Worm (Caenorhabditis elegans) whole organism, dauer: ENCODE results near the gene F07H5.13.

Experiments used
- unc-62 ChIP-seq: sonication (generic microtip); optimal IDR thresholded peaks from 2 replicates; lab custom pipeline; 2017; ENCODE audit warnings: missing biosample characterization, missing genetic modification reagents, missing genetic modification characterization

The F07H5.13 gene

ce11 chrII:8751042-8751441, 39.3 kb upstream of the F07H5.13 start:
- TF ChIP-seq unc-62 = no peak

- no peak for TF ChIP-seq unc-62
Observed at ce11 chrII:8751686-8752085, 38.7 kb upstream of the F07H5.13 start, which contains the start of gene atf-2. Gene atf-2, plus strand, starts transcription at chrII:8751986.

ce11 chrII:8755270-8755669, 35.1 kb upstream of the F07H5.13 start, which contains the start of gene K08F8.7:
Gene K08F8.7, minus strand, starts transcription at chrII:8755370.
- no peak for TF ChIP-seq unc-62

DNA sequence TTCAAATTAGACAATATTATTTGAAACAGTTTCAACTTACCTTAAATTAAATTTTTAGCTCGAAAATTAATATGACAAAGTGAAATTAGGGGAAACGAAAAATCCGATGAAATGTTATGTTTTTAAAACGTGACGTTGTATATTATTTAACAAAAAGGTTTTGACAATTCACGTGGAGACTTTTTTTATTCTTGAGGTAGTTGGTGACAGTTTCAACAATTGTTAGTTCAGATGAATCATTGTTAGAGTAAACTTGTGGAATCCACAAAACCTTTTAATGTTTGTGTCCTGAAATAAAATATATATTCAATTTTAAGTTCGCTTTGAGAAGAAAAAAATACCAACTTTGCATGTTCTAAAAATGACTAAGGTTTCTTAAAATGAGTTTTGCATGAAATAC, 30.9 kb upstream of the F07H5.13 start, which contains the start of gene fut-1:
Gene fut-1, minus strand, starts transcription at position 101 of the 400 bp plus-strand sequence.
- no peak for TF ChIP-seq unc-62

DNA sequence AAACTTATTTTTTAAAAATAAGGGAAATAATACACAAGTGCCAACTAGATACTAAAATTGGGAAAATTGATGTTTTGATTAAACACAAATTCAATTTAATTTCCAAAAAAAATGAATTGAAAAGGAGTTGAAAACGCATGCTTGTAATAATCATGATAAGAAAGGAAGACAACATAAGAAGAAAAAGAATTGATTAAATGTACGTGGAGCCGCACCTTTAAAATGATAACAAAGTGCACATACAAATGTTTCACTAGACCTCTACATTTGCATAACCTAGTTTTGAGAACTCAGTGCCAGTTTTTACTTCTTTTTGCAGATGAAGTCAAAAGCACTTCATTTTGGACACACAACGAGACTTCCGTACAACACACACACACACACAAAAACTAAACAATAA, 28.6 kb upstream of the F07H5.13 start:
- no peak for TF ChIP-seq unc-62

DNA sequence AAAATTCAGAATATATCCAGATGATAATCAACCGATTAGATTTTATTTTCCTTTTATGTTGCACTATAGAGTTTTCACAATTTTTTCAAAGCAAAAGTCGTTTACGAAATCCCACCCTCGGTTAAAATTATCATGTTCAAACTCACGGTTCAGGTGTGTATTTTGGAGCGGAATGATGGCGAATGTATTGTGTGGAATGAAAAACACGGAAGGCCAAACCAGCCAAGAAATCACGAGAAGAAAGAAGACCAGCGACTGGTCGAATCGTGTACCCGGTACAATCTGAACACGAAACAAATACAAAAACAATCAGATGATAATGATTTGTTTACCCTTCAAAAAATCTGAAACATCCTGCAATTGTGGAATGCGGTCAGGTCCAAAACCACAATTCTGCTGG, 27.0 kb upstream of the F07H5.13 start:
- TF ChIP-seq unc-62 = no peak

- TF ChIP-seq unc-62 = no peak
Observed at ce11 chrII:8764332-8764731, 26.0 kb upstream of the F07H5.13 start.

- no peak for TF ChIP-seq unc-62
Observed at ce11 chrII:8765131-8765530, 25.2 kb upstream of the F07H5.13 start.

DNA sequence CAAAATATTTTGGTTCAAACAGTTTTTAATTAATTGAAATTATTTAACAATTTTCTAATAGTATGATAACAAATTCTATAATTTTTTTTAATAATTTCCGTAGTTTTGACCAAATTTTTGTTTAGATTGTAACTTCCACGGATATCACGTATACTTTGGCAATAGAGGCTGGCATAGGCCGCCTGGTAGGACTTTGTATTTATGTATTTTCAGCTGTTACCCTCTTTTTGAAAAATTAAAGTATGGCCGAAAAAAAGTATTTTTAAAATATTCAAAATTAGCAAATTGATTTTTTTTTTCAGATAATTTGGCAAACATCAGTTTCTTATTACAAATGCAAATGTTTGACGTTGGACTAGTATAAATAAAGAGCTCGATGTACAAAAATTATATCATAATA, 23.9 kb upstream of the F07H5.13 start, which contains the start of the genes nsph-1.1 and K08F8.15:
Gene nsph-1.1, plus strand, starts transcription at position 301 of the 400 bp plus-strand sequence.
Gene K08F8.15, plus strand, starts transcription at position 335 of the 400 bp plus-strand sequence.
- no peak for TF ChIP-seq unc-62

- no peak for TF ChIP-seq unc-62
Observed at ce11 chrII:8766897-8767296, 23.5 kb upstream of the F07H5.13 start, which contains the start of gene pah-1. Gene pah-1, minus strand, starts transcription at chrII:8766997.

DNA sequence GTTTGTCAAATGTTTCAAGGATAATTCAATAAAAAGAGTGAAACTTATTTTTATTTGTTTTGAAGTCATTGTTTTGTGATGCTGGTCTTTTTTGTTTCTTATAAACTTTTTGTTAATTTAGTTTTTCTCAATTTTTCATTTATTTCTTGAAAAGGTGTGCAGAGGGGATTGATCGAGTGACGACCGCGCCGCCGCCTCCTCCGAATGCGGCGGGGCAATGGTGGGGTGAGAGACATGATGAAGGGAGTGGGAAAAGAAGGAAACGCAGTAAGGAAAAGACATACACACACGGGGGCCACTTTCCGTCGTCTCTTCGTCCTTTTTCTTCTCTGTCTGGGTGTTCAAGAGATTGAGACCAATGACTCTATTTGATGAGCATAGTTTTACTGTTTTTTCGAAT, 21.0 kb upstream of the F07H5.13 start:
- TF ChIP-seq unc-62 = no peak

- no peak for TF ChIP-seq unc-62
Observed at ce11 chrII:8770675-8771074, 19.7 kb upstream of the F07H5.13 start, which contains the start of gene let-19. Gene let-19, plus strand, starts transcription at chrII:8770975.

- TF ChIP-seq unc-62 = no peak
Observed at ce11 chrII:8776504-8776903, 13.9 kb upstream of the F07H5.13 start.

- no peak for TF ChIP-seq unc-62
Observed at ce11 chrII:8783451-8783967, 6.8 kb upstream of the F07H5.13 start, which contains the start of gene sgn-1. Gene sgn-1, minus strand, starts transcription at chrII:8783670.

DNA sequence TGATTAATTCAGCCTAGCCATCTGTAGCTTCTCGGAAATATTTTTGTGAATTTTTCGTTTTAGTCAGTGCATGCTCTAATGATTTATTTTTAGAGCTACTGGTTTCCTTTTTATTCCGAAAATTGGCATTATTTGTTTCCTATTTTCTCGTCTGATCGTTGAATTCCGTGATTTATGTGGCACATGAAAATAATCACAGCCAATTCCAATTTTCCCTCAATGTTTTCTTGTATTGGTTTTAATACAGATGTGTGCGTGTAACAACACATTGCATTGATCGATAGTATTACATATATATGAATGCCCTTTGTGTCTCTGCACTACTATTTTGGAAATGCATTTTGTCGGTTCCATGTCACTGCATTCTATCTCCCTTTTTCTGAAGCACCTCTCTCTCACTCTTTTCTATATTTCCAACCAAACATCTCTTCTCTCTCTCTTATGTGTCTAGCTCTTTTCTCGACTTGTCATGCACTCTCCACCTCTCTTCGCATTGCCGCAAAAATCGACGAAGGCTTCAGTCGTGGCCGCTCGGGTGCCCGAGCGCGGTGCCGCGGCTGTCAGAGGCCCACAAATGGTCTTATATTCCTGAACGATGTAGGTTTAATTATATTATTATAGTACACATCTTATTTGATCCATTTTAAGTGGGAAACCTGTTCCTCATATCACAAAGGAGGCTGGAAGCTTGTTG, 6.0 kb upstream of the F07H5.13 start:
- no peak for TF ChIP-seq unc-62

DNA sequence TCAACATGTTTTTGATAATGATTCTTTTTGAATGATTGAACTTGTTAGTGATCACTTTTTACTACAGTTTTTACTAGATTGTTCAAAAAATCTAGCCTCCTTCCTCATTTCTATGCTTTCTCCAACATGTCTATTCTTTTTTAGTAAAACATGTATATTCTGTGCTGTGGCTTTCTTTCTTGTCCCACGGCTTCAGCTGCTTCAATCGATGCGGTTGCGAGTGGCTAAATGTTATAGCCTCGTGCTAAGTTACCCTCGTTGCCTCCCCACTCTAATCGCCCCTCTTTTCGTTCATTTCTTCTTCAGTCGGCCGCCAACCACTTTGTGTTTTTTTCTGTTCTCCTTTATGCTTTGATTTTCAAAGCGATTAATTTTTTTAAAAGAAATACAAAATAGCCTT, 4.5 kb upstream of the F07H5.13 start:
- TF ChIP-seq unc-62 = no peak

- no peak for TF ChIP-seq unc-62
Observed at ce11 chrII:8787376-8787775, 3.0 kb upstream of the F07H5.13 start.

- TF ChIP-seq unc-62 = no peak
Observed at ce11 chrII:8788752-8789151, 1.6 kb upstream of the F07H5.13 start.
